Fruit fly (Drosophila melanogaster) whole organism, adult: ENCODE measurements around the gene CG14441.
A peak's percentile ranks its signal among the peaks of the same experiment; 100 is the strongest.

Source experiments
- CG11617 ChIP-seq: fragments of 200-800 bp; sonication (Bioruptor generic); optimal IDR thresholded peaks from 2 replicates; lab custom pipeline; 2017; ENCODE audit warnings: mild to moderate bottlenecking, missing biosample characterization, missing genetic modification reagents, missing genetic modification characterization
- CG12768 ChIP-seq: fragments of 200-800 bp; sonication (Bioruptor generic); optimal IDR thresholded peaks from 2 replicates; lab custom pipeline; 2017; ENCODE audit warnings: missing biosample characterization, missing genetic modification characterization, mild to moderate bottlenecking, moderate library complexity, missing genetic modification reagents
- CG1620 ChIP-seq: fragments of 200-800 bp; sonication (Bioruptor generic); optimal IDR thresholded peaks from 2 replicates; lab custom pipeline; 2016; ENCODE audit warnings: missing biosample characterization, missing genetic modification characterization
- Crg-1 ChIP-seq: fragments of 200-800 bp; sonication (Bioruptor generic); optimal IDR thresholded peaks from 2 replicates; lab custom pipeline; 2016; ENCODE audit warnings: missing biosample characterization, missing genetic modification characterization
- Hr96 ChIP-seq: fragments of 200-800 bp; sonication (Bioruptor generic); optimal IDR thresholded peaks from 2 replicates; lab custom pipeline; 2016; ENCODE audit warnings: missing biosample characterization, missing genetic modification characterization
- bab1 ChIP-seq: fragments of 200-800 bp; sonication (Bioruptor generic); optimal IDR thresholded peaks from 3 replicates; lab custom pipeline; 2019; ENCODE audit warnings: missing biosample characterization, mild to moderate bottlenecking, missing genetic modification characterization, moderate library complexity
- cic ChIP-seq: fragments of 200-800 bp; sonication (Bioruptor generic); optimal IDR thresholded peaks from 2 replicates; lab custom pipeline; 2017; ENCODE audit warnings: missing biosample characterization, mild to moderate bottlenecking, missing genetic modification characterization, moderate library complexity
- cnc ChIP-seq, 2 experiments: fragments of >200 bp; optimal IDR thresholded peaks; 2 replicates each; lab custom pipeline; 2017
- kay ChIP-seq: fragments of 200-800 bp; sonication (Bioruptor generic); peaks from one replicate; lab custom pipeline; 2016; ENCODE audit warnings: missing biosample characterization, missing genetic modification characterization, borderline replicate concordance
- tj ChIP-seq: fragments of 200-800 bp; sonication (Bioruptor generic); optimal IDR thresholded peaks from 3 replicates; lab custom pipeline; 2017; ENCODE audit warnings: missing biosample characterization, mild to moderate bottlenecking, missing genetic modification characterization, moderate library complexity

DNA sequence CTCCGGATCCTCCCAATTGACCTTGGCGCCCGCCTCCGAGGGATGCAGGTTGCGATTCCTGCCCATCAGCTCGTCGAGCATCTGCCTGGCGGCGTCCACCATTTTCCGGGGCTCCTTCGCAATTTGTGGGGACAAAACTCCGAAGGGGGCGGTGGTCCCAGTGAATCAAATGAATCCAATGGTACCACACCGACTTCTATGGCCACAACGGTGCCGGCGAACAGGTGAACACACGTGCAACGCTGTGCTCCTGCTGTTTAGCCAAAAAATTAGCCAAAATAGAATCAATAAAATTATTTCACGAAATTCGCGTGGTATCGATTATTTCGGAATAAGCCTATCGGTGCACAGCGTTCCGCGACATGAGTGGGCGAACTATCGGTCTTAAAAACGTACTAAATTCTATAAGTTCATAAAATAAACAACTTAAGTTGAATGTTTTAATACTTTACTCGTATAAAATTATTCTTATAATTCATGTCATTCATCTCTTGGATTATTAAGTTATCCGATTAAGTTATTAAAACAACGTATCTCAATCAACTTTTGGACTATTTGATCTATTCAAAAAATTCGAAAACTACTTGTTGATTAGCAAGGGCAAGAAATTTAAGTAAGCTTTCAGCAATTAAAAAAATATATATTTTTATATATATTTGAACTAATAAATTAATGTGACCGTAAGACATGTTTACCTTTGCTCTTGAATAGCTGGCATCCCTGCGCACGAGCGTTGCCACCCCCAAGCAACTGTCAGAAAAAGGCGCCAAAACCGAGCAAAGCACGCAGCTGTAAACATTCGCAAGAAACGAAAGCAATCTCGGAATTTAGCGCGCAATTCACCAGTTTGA, 25.4 kb upstream of the CG14441 start, which contains the start of the genes CG3198 and Mcm6:
- no peak for TF ChIP-seq CG1620 (GFP tag; lab: Kevin White, UChicago)
- no peak for TF ChIP-seq kay (GFP tag; lab: Kevin White, UChicago)
- no peak for TF ChIP-seq Crg-1
- TF ChIP-seq cnc (optimal IDR thresholded peaks at IDR 0.05; lab: Kevin White, UChicago), result no peak
- peak; percentile 33 for TF ChIP-seq CG11617 (GFP tag; lab: Kevin White, UChicago)
- TF ChIP-seq bab1 (GFP tag; lab: Kevin White, UChicago), result no peak
- no peak for TF ChIP-seq tj (GFP tag; lab: Kevin White, UChicago)
- TF ChIP-seq Hr96, result no peak
- no peak for TF ChIP-seq cic (GFP tag; lab: Kevin White, UChicago)
- no peak for TF ChIP-seq CG12768 (GFP tag; lab: Kevin White, UChicago)
